Fruit fly (Drosophila melanogaster) whole organism, embryonic: ENCODE measurements around the gene CG15534.

Experiments
- Bgb ChIP-seq: fragments of 200-800 bp; sonication (Bioruptor generic); IDR thresholded peaks from 2 replicates; pipeline ENCODE4 v1.3.6; 2022; ENCODE audit warnings: missing biosample characterization, missing genetic modification characterization; ENCODE audit not compliant: partially characterized antibody
- CG10462 ChIP-seq: fragments of 200-800 bp; sonication (Bioruptor generic); optimal IDR thresholded peaks from 2 replicates; lab custom pipeline; 2016; ENCODE audit warnings: missing biosample characterization, missing genetic modification characterization
- CG12071 ChIP-seq: fragments of 200-800 bp; sonication (Bioruptor generic); optimal IDR thresholded peaks from 3 replicates; lab custom pipeline; 2018; ENCODE audit warnings: missing biosample characterization, mild to moderate bottlenecking, missing genetic modification characterization
- CG14860 ChIP-seq: fragments of 200-800 bp; sonication (Bioruptor generic); IDR thresholded peaks from 3 replicates; pipeline ENCODE4 v1.3.6; 2022; ENCODE audit warnings: missing biosample characterization, missing genetic modification characterization; ENCODE audit not compliant: partially characterized antibody
- CG16815 ChIP-seq: fragments of 200-800 bp; sonication (Bioruptor generic); optimal IDR thresholded peaks from 3 replicates; lab custom pipeline; 2017; ENCODE audit warnings: missing biosample characterization, mild to moderate bottlenecking, missing genetic modification characterization
- CG17361 ChIP-seq: fragments of 200-800 bp; sonication (Bioruptor generic); IDR thresholded peaks from 3 replicates; pipeline ENCODE4 v1.3.6; 2022; ENCODE audit warnings: missing biosample characterization, missing genetic modification characterization
- CG2129 ChIP-seq: fragments of 200-800 bp; sonication (Bioruptor generic); IDR thresholded peaks from 2 replicates; pipeline ENCODE4 v1.3.6; 2022; ENCODE audit warnings: missing biosample characterization, missing genetic modification characterization; ENCODE audit not compliant: partially characterized antibody
- CG2199 ChIP-seq: fragments of 200-800 bp; sonication (Bioruptor generic); IDR thresholded peaks from 3 replicates; pipeline ENCODE4 v1.3.6; 2022; ENCODE audit warnings: missing biosample characterization, missing genetic modification characterization
- CG30431 ChIP-seq: fragments of 200-800 bp; sonication (Bioruptor generic); optimal IDR thresholded peaks from 2 replicates; lab custom pipeline; 2017; ENCODE audit warnings: missing biosample characterization, missing genetic modification characterization
- CG3163 ChIP-seq: fragments of 200-800 bp; sonication (Bioruptor generic); optimal IDR thresholded peaks from 3 replicates; lab custom pipeline; 2016; ENCODE audit warnings: missing biosample characterization, missing genetic modification characterization
- CG34224 ChIP-seq: fragments of 200-800 bp; sonication (Bioruptor generic); IDR thresholded peaks from 3 replicates; pipeline ENCODE4 v1.3.6; 2022; ENCODE audit warnings: missing biosample characterization, missing genetic modification characterization; ENCODE audit not compliant: partially characterized antibody
- CG4328 ChIP-seq: fragments of 200-800 bp; sonication (Bioruptor generic); optimal IDR thresholded peaks from 3 replicates; lab custom pipeline; 2017; ENCODE audit warnings: missing biosample characterization, missing genetic modification reagents, missing genetic modification characterization
- CG4360 ChIP-seq: fragments of 200-800 bp; sonication (Bioruptor generic); IDR thresholded peaks from 2 replicates; pipeline ENCODE4 v1.3.6; 2022; ENCODE audit warnings: missing biosample characterization, missing genetic modification characterization
- CG8290 ChIP-seq, 3 experiments: fragments of 200-800 bp; sonication (Bioruptor generic); optimal IDR thresholded peaks; 2 replicates each; lab custom pipeline; 2016 to 2019; ENCODE audit warnings: missing biosample characterization in 3 of 3, missing genetic modification characterization in 3 of 3, mild to moderate bottlenecking in 2 of 3, moderate library complexity in 1 of 3
- Deaf1 ChIP-seq: fragments of 200-800 bp; optimal IDR thresholded peaks from 3 replicates; lab custom pipeline; 2019; ENCODE audit warnings: missing biosample characterization, mild to moderate bottlenecking, missing genetic modification characterization, moderate library complexity
- Dll ChIP-seq: fragments of 200-800 bp; sonication (Bioruptor generic); IDR thresholded peaks from 4 replicates; pipeline ENCODE4 v1.3.6; 2022; ENCODE audit warnings: missing biosample characterization, missing genetic modification characterization; ENCODE audit not compliant: partially characterized antibody
- Eip74EF ChIP-seq, 2 experiments: fragments of 200-800 bp in 1 of 2; fragments of >200 bp in 1 of 2; sonication (Bioruptor generic) in 1 of 2; optimal IDR thresholded peaks; 2 replicates each; lab custom pipeline; 2017 to 2019; ENCODE audit warnings: missing biosample characterization in 2 of 2, missing genetic modification characterization in 2 of 2, mild to moderate bottlenecking in 1 of 2, moderate library complexity in 1 of 2
- HLH4C ChIP-seq: fragments of 200-800 bp; sonication (Bioruptor generic); IDR thresholded peaks from 3 replicates; pipeline ENCODE4 v1.3.6; 2022; ENCODE audit warnings: missing biosample characterization, missing genetic modification characterization; ENCODE audit not compliant: partially characterized antibody
- HLH54F ChIP-seq: fragments of 200-800 bp; sonication (Bioruptor generic); optimal IDR thresholded peaks from 3 replicates; lab custom pipeline; 2016; ENCODE audit warnings: missing biosample characterization, missing genetic modification characterization
- Hsf ChIP-seq: fragments of 200-800 bp; sonication (Bioruptor generic); optimal IDR thresholded peaks from 3 replicates; lab custom pipeline; 2016; ENCODE audit warnings: missing biosample characterization, missing genetic modification characterization
- Jarid2 ChIP-seq: fragments of 200-800 bp; sonication (Bioruptor generic); optimal IDR thresholded peaks from 3 replicates; lab custom pipeline; 2017; ENCODE audit warnings: mild to moderate bottlenecking, missing biosample characterization, missing genetic modification reagents, missing genetic modification characterization
- MTF-1 ChIP-seq: fragments of 200-800 bp; sonication (Bioruptor generic); optimal IDR thresholded peaks from 2 replicates; lab custom pipeline; 2018; ENCODE audit warnings: missing biosample characterization, mild to moderate bottlenecking, missing genetic modification characterization, borderline replicate concordance
- Mrtf ChIP-seq: fragments of 200-800 bp; sonication (Bioruptor generic); IDR thresholded peaks from 3 replicates; pipeline ENCODE4 v1.3.6; 2022; ENCODE audit warnings: missing biosample characterization, missing genetic modification characterization
- NFAT ChIP-seq: fragments of 200-800 bp; sonication (Bioruptor generic); IDR thresholded peaks from 2 replicates; pipeline ENCODE4 v1.3.6; 2022; ENCODE audit warnings: missing biosample characterization, missing genetic modification characterization
- Nf-YC ChIP-seq: fragments of 200-800 bp; optimal IDR thresholded peaks from 3 replicates; lab custom pipeline; 2019; ENCODE audit warnings: missing biosample characterization, mild to moderate bottlenecking, missing genetic modification characterization, moderate library complexity
- Trl ChIP-seq, 3 experiments: fragments of >200 bp in 2 of 3; fragments of 200-800 bp in 1 of 3; sonication (Bioruptor generic) in 1 of 3; optimal IDR thresholded peaks; 2 replicates in 1 of 3; 3 replicates in 2 of 3; lab custom pipeline; 2016 to 2017; ENCODE audit warnings: missing biosample characterization in 1 of 3, missing genetic modification characterization in 1 of 3
- amos ChIP-seq: fragments of 200-800 bp; sonication (Bioruptor generic); IDR thresholded peaks from 2 replicates; pipeline ENCODE4 v1.3.6; 2022; ENCODE audit warnings: missing biosample characterization, missing genetic modification characterization; ENCODE audit not compliant: partially characterized antibody
- aop ChIP-seq: fragments of 200-800 bp; sonication (Bioruptor generic); IDR thresholded peaks from 2 replicates; pipeline ENCODE4 v1.3.6; 2022; ENCODE audit warnings: missing biosample characterization, missing genetic modification characterization
- bowl ChIP-seq: fragments of 200-800 bp; sonication (Bioruptor generic); IDR thresholded peaks from 2 replicates; pipeline ENCODE4 v1.3.6; 2022; ENCODE audit warnings: missing biosample characterization, missing genetic modification characterization
- bsh ChIP-seq, 2 experiments: fragments of 200-800 bp; sonication (Bioruptor generic); optimal IDR thresholded peaks; 2 replicates each; lab custom pipeline; 2017 to 2018; ENCODE audit warnings: mild to moderate bottlenecking in 2 of 2, missing biosample characterization in 2 of 2, missing genetic modification characterization in 2 of 2, moderate library complexity in 1 of 2
- cg ChIP-seq: fragments of 200-800 bp; sonication (Bioruptor generic); optimal IDR thresholded peaks from 3 replicates; lab custom pipeline; 2019; ENCODE audit warnings: missing biosample characterization, mild to moderate bottlenecking, missing genetic modification characterization, moderate library complexity
- chif ChIP-seq, 2 experiments: fragments of 200-800 bp; sonication (Bioruptor generic); optimal IDR thresholded peaks; 3 replicates each; lab custom pipeline; 2016; ENCODE audit warnings: missing biosample characterization in 2 of 2, missing genetic modification characterization in 2 of 2
- chinmo ChIP-seq: fragments of 200-800 bp; sonication (Bioruptor generic); IDR thresholded peaks from 4 replicates; pipeline ENCODE4 v1.3.6; 2022; ENCODE audit warnings: missing biosample characterization, missing genetic modification characterization; ENCODE audit not compliant: partially characterized antibody
- da ChIP-seq: fragments of 200-800 bp; sonication (Bioruptor generic); optimal IDR thresholded peaks from 2 replicates; lab custom pipeline; 2016; ENCODE audit warnings: missing biosample characterization, missing genetic modification characterization
- exex ChIP-seq: fragments of 200-800 bp; sonication (Bioruptor generic); optimal IDR thresholded peaks from 4 replicates; lab custom pipeline; 2018; ENCODE audit warnings: missing biosample characterization, mild to moderate bottlenecking, missing genetic modification characterization, moderate library complexity
- gt ChIP-seq: fragments of 200-800 bp; sonication (Bioruptor generic); IDR thresholded peaks from 2 replicates; pipeline ENCODE4 v1.3.6; 2022; ENCODE audit warnings: missing biosample characterization, missing genetic modification characterization
- lbe ChIP-seq: fragments of 200-800 bp; sonication (Bioruptor generic); optimal IDR thresholded peaks from 2 replicates; lab custom pipeline; 2016; ENCODE audit warnings: missing biosample characterization, mild to moderate bottlenecking, missing genetic modification characterization
- lola ChIP-seq, 3 experiments: fragments of >200 bp in 2 of 3; fragments of 200-800 bp in 1 of 3; sonication (Bioruptor generic) in 1 of 3; optimal IDR thresholded peaks; 2 replicates each; lab custom pipeline; 2017 to 2019; ENCODE audit warnings: missing biosample characterization in 3 of 3, missing genetic modification characterization in 3 of 3, mild to moderate bottlenecking in 1 of 3, moderate library complexity in 1 of 3
- rib ChIP-seq: fragments of 200-800 bp; sonication (Bioruptor generic); IDR thresholded peaks from 2 replicates; pipeline ENCODE4 v1.3.6; 2022; ENCODE audit warnings: missing biosample characterization, missing genetic modification characterization
- scrt ChIP-seq: fragments of 200-800 bp; sonication (Bioruptor generic); optimal IDR thresholded peaks from 2 replicates; lab custom pipeline; 2018; ENCODE audit warnings: missing biosample characterization, mild to moderate bottlenecking, missing genetic modification characterization, moderate library complexity
- slp2 ChIP-seq: fragments of 200-800 bp; sonication (Bioruptor generic); optimal IDR thresholded peaks from 2 replicates; lab custom pipeline; 2016; ENCODE audit warnings: missing biosample characterization, missing genetic modification characterization
- zen ChIP-seq: fragments of 200-800 bp; sonication (Bioruptor generic); optimal IDR thresholded peaks from 3 replicates; lab custom pipeline; 2018; ENCODE audit warnings: missing biosample characterization, mild to moderate bottlenecking, missing genetic modification characterization, moderate library complexity
- zen2 ChIP-seq: fragments of 200-800 bp; sonication (Bioruptor generic); IDR thresholded peaks from 3 replicates; pipeline ENCODE4 v1.3.6; 2022; ENCODE audit warnings: missing biosample characterization, missing genetic modification characterization; ENCODE audit not compliant: partially characterized antibody

The CG15534 gene

dm6 chr3R:30386759-30387437, 45.0 kb upstream of the CG15534 start (continued):
- TF ChIP-seq scrt (GFP tag; lab: Kevin White, UChicago) = peak; percentile 4
- TF ChIP-seq chif (GFP tag; optimal IDR thresholded peaks at IDR 0.05; lab: Kevin White, UChicago) = no peak
- peak; percentile 5 for TF ChIP-seq lbe
- no peak for TF ChIP-seq HLH54F (GFP tag; lab: Kevin White, UChicago)
- TF ChIP-seq da (GFP tag; lab: Kevin White, UChicago) = no peak
- TF ChIP-seq CG12071 (GFP tag; lab: Kevin White, UChicago) = no peak
- no peak for TF ChIP-seq gt (GFP tag; lab: Robert Waterston, UW)
- peak; percentile 12 for TF ChIP-seq Nf-YC (tag; lab: Kevin White, UChicago)
- TF ChIP-seq chinmo (GFP tag; lab: Robert Waterston, UW) = peak; percentile 81; the same call in 2 of the 4 replicates
- no peak for TF ChIP-seq CG4328 (GFP tag; lab: Kevin White, UChicago)
- peak; percentile 54; the same call in 1 of the 4 replicates for TF ChIP-seq Dll (GFP tag; lab: Robert Waterston, UW)
- no peak for TF ChIP-seq CG17361
- TF ChIP-seq CG10462 = peak; percentile 75
- no peak for TF ChIP-seq CG14860
- TF ChIP-seq zen = no peak
- no peak for TF ChIP-seq bowl (GFP tag; lab: Robert Waterston, UW)
- no peak for TF ChIP-seq CG30431 (GFP tag; lab: Kevin White, UChicago)
- TF ChIP-seq Eip74EF (GFP tag; optimal IDR thresholded peaks at IDR 0.05; lab: Kevin White, UChicago) = peak in 1 of 2 experiments; percentile 37
- TF ChIP-seq Mrtf (GFP tag; lab: Robert Waterston, UW) = no peak

dm6 chr3R:30387515-30388178, 44.2 kb upstream of the CG15534 start, which contains the start of the genes Fer2LCH and Fer1HCH:
Gene Fer2LCH (plus strand): TSS chr3R:30387804.
Gene Fer1HCH (minus strand): TSS chr3R:30388178.
- TF ChIP-seq CG3163 (GFP tag; lab: Kevin White, UChicago) (peak; percentile 78), aop (GFP tag; lab: Robert Waterston, UW) (0 out of 2 replicates have a peak, but pooled peaks have one; percentile 24), Jarid2 (GFP tag; lab: Kevin White, UChicago) (peak; percentile 70), CG8290 (GFP tag; optimal IDR thresholded peaks at IDR 0.05; lab: Kevin White, UChicago) (no peak), CG8290 (tag; optimal IDR thresholded peaks at IDR 0.05; lab: Kevin White, UChicago) (peak in 1 of 2 experiments; percentile 17), CG34224 (GFP tag; lab: Robert Waterston, UW) (0 out of 3 replicates have a peak, but pooled peaks have one; percentile 23), exex (peak; percentile 80), CG16815 (GFP tag; lab: Kevin White, UChicago) (no peak), zen (no peak), Hsf (GFP tag; lab: Kevin White, UChicago) (no peak), amos (GFP tag; lab: Robert Waterston, UW) (peak; percentile 31; the same call in 1 of the 2 replicates), MTF-1 (GFP tag; lab: Kevin White, UChicago) (peak; percentile 96), Trl (optimal IDR thresholded peaks at IDR 0.05; lab: Kevin White, UChicago) (peak; percentile 76 to 80), Trl (GFP tag; optimal IDR thresholded peaks at IDR 0.05; lab: Kevin White, UChicago) (no peak), CG2129 (GFP tag; lab: Robert Waterston, UW) (no peak), slp2 (GFP tag; lab: Kevin White, UChicago) (no peak), zen2 (GFP tag; lab: Robert Waterston, UW) (peak; percentile 27; the same call in 1 of the 3 replicates), Bgb (GFP tag; lab: Robert Waterston, UW) (peak; percentile 48; the same call in 1 of the 2 replicates), cg (peak; percentile 84), CG2199 (GFP tag; lab: Robert Waterston, UW) (peak; percentile 64; the same call in 1 of the 3 replicates), NFAT (GFP tag; lab: Robert Waterston, UW) (peak; percentile 34; the same call in 1 of the 2 replicates), HLH4C (peak; percentile 13; the same call in 1 of the 3 replicates), CG4360 (GFP tag; lab: Robert Waterston, UW) (no peak; the same call in 1 of the 2 replicates), chinmo (GFP tag; lab: Robert Waterston, UW) (peak; percentile 90; the same call in 3 of the 4 replicates), Deaf1 (tag; lab: Kevin White, UChicago) (peak; percentile 28), bsh (GFP tag; optimal IDR thresholded peaks at IDR 0.05; lab: Kevin White, UChicago) (no peak), lola (GFP tag; optimal IDR thresholded peaks at IDR 0.05; lab: Kevin White, UChicago) (peak in 1 of 3 experiments; percentile 70), rib (GFP tag; lab: Robert Waterston, UW) (peak; percentile 52; the same call in 1 of the 2 replicates)
